Worm (Caenorhabditis elegans): ENCODE measurements around the gene T20D4.12.

DNA sequence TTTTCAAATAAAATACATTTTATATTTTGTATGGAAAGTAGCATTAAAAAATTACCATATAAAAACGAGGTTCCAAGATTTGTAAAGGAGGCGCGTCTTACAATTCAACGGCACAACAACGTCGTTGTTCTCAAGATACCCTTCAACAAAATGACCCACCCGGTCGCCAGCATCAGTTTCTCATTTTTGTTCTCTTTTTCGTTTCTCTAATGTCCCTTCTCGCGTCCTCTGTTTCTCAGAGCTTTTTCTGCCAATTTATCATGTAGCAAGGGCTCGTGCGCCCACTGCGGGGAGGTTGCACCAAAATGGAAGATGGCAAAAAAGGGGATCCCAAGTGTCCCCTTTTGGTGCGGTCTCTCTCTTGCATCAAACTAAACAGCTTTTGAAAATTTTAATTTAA is 12.6 kb downstream of the T20D4.12 start:
- TF ChIP-seq aly-1 (tag; optimal IDR thresholded peaks at IDR 0.05), result no peak
- no peak for TF ChIP-seq ama-1 (optimal IDR thresholded peaks at IDR 0.05)
- no peak for TF ChIP-seq flt-1 (GFP tag; IDR thresholded peaks at IDR 0.05)
- TF ChIP-seq tbx-11 (GFP tag; IDR thresholded peaks at IDR 0.05), result no peak
- TF ChIP-seq scrt-1 (GFP tag; IDR thresholded peaks at IDR 0.05), result no peak
- TF ChIP-seq hmg-4 (GFP tag; optimal IDR thresholded peaks at IDR 0.05), result no peak
- TF ChIP-seq ets-7 (tag; optimal IDR thresholded peaks at IDR 0.05), result no peak
- TF ChIP-seq B0310.2 (tag; optimal IDR thresholded peaks at IDR 0.05), result no peak
